Fruit fly (Drosophila melanogaster): Measurements from ENCODE around the gene cDIP.

The cDIP gene

dm6 chr3R:21188540-21189276 is 27.8 kb upstream of the cDIP start (continued):
- peak; percentile 42 for TF ChIP-seq CG15514 (GFP tag; optimal IDR thresholded peaks at IDR 0.05)
- TF ChIP-seq CG10979 (tag; optimal IDR thresholded peaks at IDR 0.05) = peak; percentile 3
- peak; percentile 12 for TF ChIP-seq trem (tag; optimal IDR thresholded peaks at IDR 0.05)
- TF ChIP-seq pho (GFP tag; optimal IDR thresholded peaks at IDR 0.05) = no peak
- peak; percentile 66 for TF ChIP-seq Max (GFP tag; optimal IDR thresholded peaks at IDR 0.05)
- TF ChIP-seq Dfd (GFP tag; optimal IDR thresholded peaks at IDR 0.05) = no peak
- peak; percentile 74 for TF ChIP-seq caup (GFP tag; optimal IDR thresholded peaks at IDR 0.05; ENCODE audit: severe bottlenecking)
- TF ChIP-seq Xrp1 (GFP tag; IDR thresholded peaks at IDR 0.05) = 0 out of 2 replicates have a peak, but pooled peaks have one; percentile 20
- TF ChIP-seq zf30C (GFP tag; optimal IDR thresholded peaks at IDR 0.05) = peak; percentile 27
- TF ChIP-seq Scr (GFP tag; IDR thresholded peaks at IDR 0.05; ENCODE audit: partially characterized antibody) = 0 out of 2 replicates have a peak, but pooled peaks have one; percentile 26
- peak; percentile 22 for TF ChIP-seq btn (GFP tag; optimal IDR thresholded peaks at IDR 0.05)
- TF ChIP-seq Elba2 (GFP tag; optimal IDR thresholded peaks at IDR 0.05) = peak; percentile 19
- TF ChIP-seq run (tag; optimal IDR thresholded peaks at IDR 0.05) = peak; percentile 18
- TF ChIP-seq CG14667 (GFP tag; IDR thresholded peaks at IDR 0.05) = no peak
- no peak for TF ChIP-seq CG4820 (GFP tag; optimal IDR thresholded peaks at IDR 0.05)
- no peak for TF ChIP-seq CG31388 (GFP tag; optimal IDR thresholded peaks at IDR 0.05)
- TF ChIP-seq gem (tag; optimal IDR thresholded peaks at IDR 0.05) = no peak
- no peak for TF ChIP-seq CG8944 (GFP tag; optimal IDR thresholded peaks at IDR 0.05)
- TF ChIP-seq CG13296 (GFP tag; optimal IDR thresholded peaks at IDR 0.05) = peak; percentile 59
- peak; percentile 21 for TF ChIP-seq Antp (GFP tag; optimal IDR thresholded peaks at IDR 0.05)
- no peak for TF ChIP-seq CG11398 (GFP tag; optimal IDR thresholded peaks at IDR 0.05)
- no peak; the same call in 1 of the 2 replicates for TF ChIP-seq CG14014 (GFP tag; IDR thresholded peaks at IDR 0.05)
- TF ChIP-seq CG30431 (GFP tag; optimal IDR thresholded peaks at IDR 0.05) = no peak
- TF ChIP-seq ab (GFP tag; optimal IDR thresholded peaks at IDR 0.05) = peak; percentile 29
- no peak for TF ChIP-seq Lpt (GFP tag; optimal IDR thresholded peaks at IDR 0.05)
- TF ChIP-seq Dad (GFP tag; optimal IDR thresholded peaks at IDR 0.05) = peak; percentile 32
- TF ChIP-seq CG17359 (tag; optimal IDR thresholded peaks at IDR 0.05) = peak; percentile 12
- TF ChIP-seq CG13287 (GFP tag; IDR thresholded peaks at IDR 0.05; ENCODE audit: partially characterized antibody) = peak; percentile 70
- TF ChIP-seq otp (GFP tag; IDR thresholded peaks at IDR 0.05) = peak; percentile 26; the same call in 1 of the 3 replicates
- no peak for TF ChIP-seq MBD-R2 (GFP tag; IDR thresholded peaks at IDR 0.05)
- TF ChIP-seq CG2875 (GFP tag; optimal IDR thresholded peaks at IDR 0.05) = peak; percentile 29
- TF ChIP-seq Mes4 (GFP tag; optimal IDR thresholded peaks at IDR 0.05) = no peak
- TF ChIP-seq tna (GFP tag; IDR thresholded peaks at IDR 0.05; ENCODE audit: partially characterized antibody) = peak; percentile 56; the same call in 1 of the 2 replicates
- no peak for TF ChIP-seq CG9727 (GFP tag; optimal IDR thresholded peaks at IDR 0.05)
- peak; percentile 68; the same call in 1 of the 2 replicates for TF ChIP-seq sob (GFP tag; IDR thresholded peaks at IDR 0.05)
- peak in 1 of 3 experiments; percentile 76 for TF ChIP-seq Stat92E (GFP tag; optimal IDR thresholded peaks at IDR 0.05)
- TF ChIP-seq lilli (GFP tag; optimal IDR thresholded peaks at IDR 0.05) = no peak
- peak in 1 of 2 experiments; percentile 78 for TF ChIP-seq insv (GFP tag; optimal IDR thresholded peaks at IDR 0.05)
- TF ChIP-seq Dbx (GFP tag; IDR thresholded peaks at IDR 0.05) = peak; percentile 63; the same call in 2 of the 3 replicates
- peak; percentile 2 for TF ChIP-seq Meics (GFP tag; optimal IDR thresholded peaks at IDR 0.05)
- no peak for TF ChIP-seq ewg (GFP tag; optimal IDR thresholded peaks at IDR 0.05)
- no peak for TF ChIP-seq Dip2 (GFP tag; IDR thresholded peaks at IDR 0.05)
- peak; percentile 76 for TF ChIP-seq CG8924 (tag; optimal IDR thresholded peaks at IDR 0.05)
- no peak for TF ChIP-seq D19B (GFP tag; optimal IDR thresholded peaks at IDR 0.05)
- TF ChIP-seq HLH3B (GFP tag; IDR thresholded peaks at IDR 0.05) = no peak
- peak; percentile 75 for TF ChIP-seq vvl (GFP tag; IDR thresholded peaks at IDR 0.05)
- no peak for TF ChIP-seq CTCF (GFP tag; optimal IDR thresholded peaks at IDR 0.05)
- peak; percentile 43 for TF ChIP-seq twi (tag; optimal IDR thresholded peaks at IDR 0.05)
- TF ChIP-seq Dp (GFP tag; optimal IDR thresholded peaks at IDR 0.05) = peak; percentile 4

Data from whole organism, embryonic.